Fruit fly (Drosophila melanogaster) S2 (cell line): ENCODE measurements around the gene Claspin.

ENCODE experiments used
- CG8478 ChIP-seq: fragments of >200 bp; optimal IDR thresholded peaks from 2 replicates; lab custom pipeline; 2018
- CTCF ChIP-seq, 2 experiments: fragments of >200 bp; optimal IDR thresholded peaks; 2 replicates each; lab custom pipeline; 2018

dm6 chr3L:4365197-4365596 lies 51.9 kb downstream of the Claspin start, which contains the start of gene CG33514:
- TF ChIP-seq CG8478 (lab: Kevin White, UChicago) (no peak), CTCF (optimal IDR thresholded peaks at IDR 0.05; lab: Kevin White, UChicago) (no peak)
